Fruit fly (Drosophila melanogaster) whole organism, embryonic: ENCODE data around the gene CG1231.

ENCODE experiments used
- Bgb ChIP-seq: fragments of 200-800 bp; sonication (Bioruptor generic); IDR thresholded peaks from 2 replicates; pipeline ENCODE4 v1.3.6; 2022; ENCODE audit warnings: missing biosample characterization, missing genetic modification characterization; ENCODE audit not compliant: partially characterized antibody
- Bteb2 ChIP-seq: fragments of 200-800 bp; sonication (Bioruptor generic); optimal IDR thresholded peaks from 2 replicates; lab custom pipeline; 2016; ENCODE audit warnings: missing biosample characterization, missing genetic modification characterization
- CG10209 ChIP-seq: fragments of 200-800 bp; sonication (Bioruptor generic); optimal IDR thresholded peaks from 3 replicates; lab custom pipeline; 2017; ENCODE audit warnings: missing biosample characterization, mild to moderate bottlenecking, missing genetic modification characterization, missing genetic modification reagents
- CG13296 ChIP-seq: fragments of 200-800 bp; sonication (Bioruptor generic); optimal IDR thresholded peaks from 3 replicates; lab custom pipeline; 2018; ENCODE audit warnings: missing biosample characterization, mild to moderate bottlenecking, missing genetic modification characterization
- CG15269 ChIP-seq: fragments of 200-800 bp; sonication (Bioruptor generic); optimal IDR thresholded peaks from 2 replicates; lab custom pipeline; 2018; ENCODE audit warnings: missing biosample characterization, mild to moderate bottlenecking, missing genetic modification characterization, moderate library complexity
- CG15514 ChIP-seq: fragments of 200-800 bp; sonication (Bioruptor generic); optimal IDR thresholded peaks from 3 replicates; lab custom pipeline; 2017; ENCODE audit warnings: missing biosample characterization, missing genetic modification characterization, mild to moderate bottlenecking, moderate library complexity, missing genetic modification reagents
- CG2129 ChIP-seq: fragments of 200-800 bp; sonication (Bioruptor generic); IDR thresholded peaks from 2 replicates; pipeline ENCODE4 v1.3.6; 2022; ENCODE audit warnings: missing biosample characterization, missing genetic modification characterization; ENCODE audit not compliant: partially characterized antibody
- CG31365 ChIP-seq: fragments of 200-800 bp; sonication (Bioruptor generic); optimal IDR thresholded peaks from 2 replicates; lab custom pipeline; 2018; ENCODE audit warnings: missing biosample characterization, mild to moderate bottlenecking, missing genetic modification characterization
- CG34422 ChIP-seq: fragments of 200-800 bp; sonication (Bioruptor generic); IDR thresholded peaks from 3 replicates; pipeline ENCODE4 v1.3.6; 2022; ENCODE audit warnings: missing biosample characterization, missing genetic modification characterization
- CG4282 ChIP-seq: fragments of 200-800 bp; sonication (Bioruptor generic); optimal IDR thresholded peaks from 2 replicates; lab custom pipeline; 2016; ENCODE audit warnings: missing biosample characterization, missing genetic modification characterization
- CG7372 ChIP-seq: fragments of 200-800 bp; sonication (Bioruptor generic); IDR thresholded peaks from 2 replicates; pipeline ENCODE4 v1.3.6; 2022; ENCODE audit warnings: missing biosample characterization, missing genetic modification characterization
- CG8924 ChIP-seq: fragments of 200-800 bp; optimal IDR thresholded peaks from 3 replicates; lab custom pipeline; 2019; ENCODE audit warnings: missing biosample characterization, mild to moderate bottlenecking, missing genetic modification characterization, moderate library complexity
- CG9932 ChIP-seq: fragments of 200-800 bp; sonication (Bioruptor generic); IDR thresholded peaks from 2 replicates; pipeline ENCODE4 v1.3.6; 2022; ENCODE audit warnings: missing biosample characterization, missing genetic modification characterization
- CkIIα-i1 ChIP-seq: fragments of 200-800 bp; sonication (Bioruptor generic); IDR thresholded peaks from 2 replicates; pipeline ENCODE4 v1.3.6; 2022; ENCODE audit warnings: missing biosample characterization, missing genetic modification characterization
- Dbx ChIP-seq: fragments of 200-800 bp; sonication (Bioruptor generic); IDR thresholded peaks from 3 replicates; pipeline ENCODE4 v1.3.6; 2022; ENCODE audit warnings: missing biosample characterization, missing genetic modification characterization
- Dip3 ChIP-seq: fragments of 200-800 bp; sonication (Bioruptor generic); optimal IDR thresholded peaks from 3 replicates; lab custom pipeline; 2016; ENCODE audit warnings: missing biosample characterization, missing genetic modification characterization
- E2f1 ChIP-seq: fragments of 200-800 bp; sonication (Bioruptor generic); IDR thresholded peaks from 2 replicates; pipeline ENCODE4 v1.3.6; 2022; ENCODE audit warnings: missing biosample characterization, missing genetic modification characterization
- Elba2 ChIP-seq: fragments of 200-800 bp; sonication (Bioruptor generic); optimal IDR thresholded peaks from 3 replicates; lab custom pipeline; 2016; ENCODE audit warnings: missing biosample characterization, missing genetic modification characterization
- HHEX ChIP-seq: fragments of 200-800 bp; sonication (Bioruptor generic); optimal IDR thresholded peaks from 3 replicates; lab custom pipeline; 2017; ENCODE audit warnings: missing biosample characterization, mild to moderate bottlenecking, missing genetic modification characterization, missing genetic modification reagents
- HLH54F ChIP-seq: fragments of 200-800 bp; sonication (Bioruptor generic); optimal IDR thresholded peaks from 3 replicates; lab custom pipeline; 2016; ENCODE audit warnings: missing biosample characterization, missing genetic modification characterization
- Lpt ChIP-seq: fragments of >200 bp; optimal IDR thresholded peaks from 2 replicates; lab custom pipeline; 2018; ENCODE audit warnings: missing biosample characterization, missing genetic modification characterization
- Mad ChIP-seq: fragments of 200-800 bp; sonication (Bioruptor generic); optimal IDR thresholded peaks from 2 replicates; lab custom pipeline; 2016; ENCODE audit warnings: missing biosample characterization, missing genetic modification characterization
- Max ChIP-seq: fragments of 200-800 bp; sonication (Bioruptor generic); optimal IDR thresholded peaks from 2 replicates; lab custom pipeline; 2016; ENCODE audit warnings: missing biosample characterization, mild to moderate bottlenecking, missing genetic modification characterization
- Meics ChIP-seq: fragments of 200-800 bp; sonication (Bioruptor generic); optimal IDR thresholded peaks from 2 replicates; lab custom pipeline; 2017; ENCODE audit warnings: missing biosample characterization, mild to moderate bottlenecking, missing genetic modification characterization
- Oaz ChIP-seq: fragments of 200-800 bp; sonication (Bioruptor generic); IDR thresholded peaks from 2 replicates; pipeline ENCODE4 v1.3.6; 2022; ENCODE audit warnings: missing biosample characterization, missing genetic modification characterization
- Rx ChIP-seq: fragments of 200-800 bp; sonication (Bioruptor generic); IDR thresholded peaks from 2 replicates; pipeline ENCODE4 v1.3.6; 2022; ENCODE audit warnings: missing biosample characterization, missing genetic modification characterization
- Sry-δ ChIP-seq: fragments of 200-800 bp; sonication (Bioruptor generic); optimal IDR thresholded peaks from 2 replicates; lab custom pipeline; 2016; ENCODE audit warnings: missing biosample characterization, missing genetic modification characterization
- Usf ChIP-seq: fragments of 200-800 bp; sonication (Bioruptor generic); optimal IDR thresholded peaks from 2 replicates; lab custom pipeline; 2017; ENCODE audit warnings: missing genotype, missing biosample characterization, missing genetic modification characterization
- Xbp1 ChIP-seq: fragments of 200-800 bp; sonication (Bioruptor generic); optimal IDR thresholded peaks from 3 replicates; lab custom pipeline; 2016; ENCODE audit warnings: missing biosample characterization, mild to moderate bottlenecking, missing genetic modification characterization
- abd-A ChIP-seq: fragments of 200-800 bp; sonication (Bioruptor generic); optimal IDR thresholded peaks from 3 replicates; lab custom pipeline; 2019; ENCODE audit warnings: missing biosample characterization, mild to moderate bottlenecking, missing genetic modification characterization, moderate library complexity
- ci ChIP-seq: fragments of 200-800 bp; sonication (Bioruptor generic); IDR thresholded peaks from 3 replicates; pipeline ENCODE4 v1.3.6; 2022; ENCODE audit warnings: missing biosample characterization, missing genetic modification characterization
- da ChIP-seq: fragments of 200-800 bp; sonication (Bioruptor generic); optimal IDR thresholded peaks from 2 replicates; lab custom pipeline; 2016; ENCODE audit warnings: missing biosample characterization, missing genetic modification characterization
- danr ChIP-seq: fragments of 200-800 bp; sonication (Bioruptor generic); IDR thresholded peaks from 2 replicates; pipeline ENCODE4 v1.3.6; 2022; ENCODE audit warnings: missing biosample characterization, missing genetic modification characterization
- dmrt11E ChIP-seq: fragments of 200-800 bp; sonication (Bioruptor generic); optimal IDR thresholded peaks from 3 replicates; lab custom pipeline; 2018; ENCODE audit warnings: missing biosample characterization, mild to moderate bottlenecking, missing genetic modification characterization, moderate library complexity
- dysf ChIP-seq: fragments of 200-800 bp; sonication (Bioruptor generic); IDR thresholded peaks from 3 replicates; pipeline ENCODE4 v1.3.6; 2022; ENCODE audit warnings: missing biosample characterization, missing genetic modification characterization
- esg ChIP-seq: fragments of 200-800 bp; sonication (Bioruptor generic); conservative IDR thresholded peaks from 2 replicates; pipeline ENCODE4 v1.3.6; 2022; ENCODE audit warnings: missing biosample characterization, missing genetic modification characterization
- hkb ChIP-seq, 2 experiments: fragments of 200-800 bp in 1 of 2; fragments of >200 bp in 1 of 2; sonication (Bioruptor generic) in 1 of 2; IDR thresholded peaks in 1 of 2; optimal IDR thresholded peaks in 1 of 2; 2 replicates each; pipeline versions ENCODE4 v1.3.6 to Lab custom; 2017 to 2022; ENCODE audit warnings: missing biosample characterization in 1 of 2, missing genetic modification characterization in 1 of 2
- insv ChIP-seq, 2 experiments: fragments of 200-800 bp; sonication (Bioruptor generic); optimal IDR thresholded peaks; 3 replicates each; lab custom pipeline; 2016 to 2018; ENCODE audit warnings: missing biosample characterization in 2 of 2, missing genetic modification characterization in 2 of 2
- onecut ChIP-seq: fragments of 200-800 bp; sonication (Bioruptor generic); IDR thresholded peaks from 2 replicates; pipeline ENCODE4 v1.3.6; 2022; ENCODE audit warnings: missing biosample characterization, missing genetic modification characterization
- otp ChIP-seq: fragments of 200-800 bp; sonication (Bioruptor generic); IDR thresholded peaks from 3 replicates; pipeline ENCODE4, ENCODE4 v1.3.6; 2022; ENCODE audit warnings: missing biosample characterization, missing genetic modification characterization
- pb ChIP-seq: fragments of 200-800 bp; sonication (Bioruptor generic); optimal IDR thresholded peaks from 3 replicates; lab custom pipeline; 2016; ENCODE audit warnings: missing biosample characterization, missing genetic modification characterization
- pzg ChIP-seq: fragments of 200-800 bp; sonication (Bioruptor generic); optimal IDR thresholded peaks from 3 replicates; lab custom pipeline; 2018; ENCODE audit warnings: missing biosample characterization, mild to moderate bottlenecking, missing genetic modification characterization, moderate library complexity
- rib ChIP-seq: fragments of 200-800 bp; sonication (Bioruptor generic); IDR thresholded peaks from 2 replicates; pipeline ENCODE4 v1.3.6; 2022; ENCODE audit warnings: missing biosample characterization, missing genetic modification characterization
- ro ChIP-seq: fragments of 200-800 bp; sonication (Bioruptor generic); IDR thresholded peaks from 2 replicates; pipeline ENCODE4 v1.3.6; 2022; ENCODE audit warnings: missing biosample characterization, missing genetic modification characterization
- sens ChIP-seq: fragments of 200-800 bp; sonication (Bioruptor generic); peaks from one replicate; lab custom pipeline; 2016; ENCODE audit warnings: missing biosample characterization, missing genetic modification characterization
- sna ChIP-seq: fragments of 200-800 bp; sonication (Bioruptor generic); IDR thresholded peaks from 2 replicates; pipeline ENCODE4 v1.3.6; 2022; ENCODE audit warnings: missing biosample characterization, missing genetic modification characterization; ENCODE audit not compliant: partially characterized antibody
- sr ChIP-seq: fragments of 200-800 bp; sonication (Bioruptor generic); IDR thresholded peaks from 3 replicates; pipeline ENCODE4 v1.3.6; 2022; ENCODE audit warnings: missing biosample characterization, missing genetic modification characterization
- tgo ChIP-seq: fragments of 200-800 bp; sonication (Bioruptor generic); IDR thresholded peaks from 3 replicates; pipeline ENCODE4 v1.3.6; 2022; ENCODE audit warnings: missing biosample characterization, missing genetic modification characterization
- tna ChIP-seq: fragments of 200-800 bp; sonication (Bioruptor generic); IDR thresholded peaks from 2 replicates; pipeline ENCODE4 v1.3.6; 2022; ENCODE audit warnings: missing biosample characterization, missing genetic modification characterization; ENCODE audit not compliant: partially characterized antibody

CG1231 gene

DNA sequence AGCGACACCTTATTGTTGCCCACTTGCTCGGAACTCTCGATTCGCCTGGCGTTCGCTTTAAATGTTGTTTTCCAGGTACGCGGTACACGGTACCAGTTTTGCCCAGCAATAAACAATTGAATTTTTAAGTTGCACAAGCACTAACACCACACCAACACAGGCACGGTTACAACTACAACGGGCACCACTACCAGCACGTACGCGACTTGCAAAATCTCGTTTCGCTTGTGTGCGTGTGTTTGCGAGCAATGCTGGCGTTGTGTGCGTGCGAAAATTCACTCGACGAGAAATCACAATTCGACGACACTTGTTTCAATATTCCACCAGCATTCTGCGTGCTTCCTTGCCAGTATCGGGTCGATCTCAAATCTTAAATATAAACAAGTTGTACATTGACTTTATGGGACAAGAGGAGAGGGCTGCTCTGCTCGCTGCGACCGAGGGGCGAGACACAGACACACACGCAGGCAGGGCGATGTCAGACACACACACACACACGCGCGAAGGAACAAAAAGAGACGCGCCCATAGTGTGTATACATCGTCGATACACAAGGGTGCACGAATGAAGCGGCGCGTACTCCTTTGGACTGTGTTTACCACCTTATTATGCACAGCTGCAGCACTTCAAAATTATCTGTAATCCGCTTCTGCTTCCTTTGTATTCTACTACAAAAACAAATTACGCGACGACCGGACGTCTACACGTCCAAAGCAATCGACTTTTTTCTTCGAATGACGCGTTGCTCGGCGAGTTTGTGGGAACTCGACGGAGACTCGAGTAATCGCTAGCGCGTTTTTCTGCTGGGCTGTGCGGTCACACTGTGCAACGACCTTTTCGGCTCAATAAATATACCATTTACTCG, 36.8 kb upstream of the CG1231 start, which contains the start of gene fwd (continued):
- TF ChIP-seq Usf, result no peak
- TF ChIP-seq Meics (GFP tag; lab: Kevin White, UChicago), result peak; percentile 14
- TF ChIP-seq pb (GFP tag; lab: Kevin White, UChicago), result peak; percentile 26
- no peak for TF ChIP-seq tna (GFP tag; lab: Robert Waterston, UW)
- TF ChIP-seq Elba2, result no peak
- peak; percentile 41; the same call in 1 of the 2 replicates for TF ChIP-seq Bgb (GFP tag; lab: Robert Waterston, UW)
- peak; percentile 29 for TF ChIP-seq CG15269
- no peak for TF ChIP-seq esg (GFP tag; lab: Robert Waterston, UW)
- TF ChIP-seq CG2129 (GFP tag; lab: Robert Waterston, UW), result no peak
- no peak for TF ChIP-seq E2f1
- TF ChIP-seq HHEX (GFP tag; lab: Kevin White, UChicago), result peak; percentile 26
- TF ChIP-seq ro (GFP tag; lab: Robert Waterston, UW), result no peak
- TF ChIP-seq Bteb2, result no peak
- TF ChIP-seq onecut (GFP tag; lab: Robert Waterston, UW), result peak; percentile 74
- TF ChIP-seq Dbx (GFP tag; lab: Robert Waterston, UW), result peak; percentile 40; the same call in 1 of the 3 replicates
- TF ChIP-seq dmrt11E (tag; lab: Kevin White, UChicago), result peak; percentile 10
- no peak for TF ChIP-seq Dip3
- TF ChIP-seq CG34422 (GFP tag; lab: Robert Waterston, UW), result peak; percentile 72; the same call in 1 of the 3 replicates
- peak; percentile 14 for TF ChIP-seq CG31365 (tag; lab: Kevin White, UChicago)
- TF ChIP-seq danr (GFP tag; lab: Robert Waterston, UW), result no peak
- TF ChIP-seq CG9932 (GFP tag; lab: Robert Waterston, UW), result peak; percentile 38; the same call in 1 of the 2 replicates
- TF ChIP-seq Max (GFP tag; lab: Kevin White, UChicago), result peak; percentile 44
- no peak for TF ChIP-seq Oaz (GFP tag; lab: Robert Waterston, UW)
- no peak for TF ChIP-seq Mad (GFP tag; lab: Kevin White, UChicago)
- TF ChIP-seq CG15514 (GFP tag; lab: Kevin White, UChicago), result peak; percentile 81
- TF ChIP-seq insv (GFP tag; optimal IDR thresholded peaks at IDR 0.05; lab: Kevin White, UChicago), result peak in 1 of 2 experiments; percentile 37
- TF ChIP-seq CkIIα-i1 (GFP tag; lab: Robert Waterston, UW), result no peak
- TF ChIP-seq CG7372, result no peak
- peak; percentile 18 for TF ChIP-seq CG13296 (GFP tag; lab: Kevin White, UChicago)
- TF ChIP-seq pzg (GFP tag; lab: Kevin White, UChicago), result peak; percentile 96
- TF ChIP-seq dysf (GFP tag; lab: Robert Waterston, UW), result no peak
- TF ChIP-seq abd-A (tag; lab: Kevin White, UChicago), result no peak
- TF ChIP-seq ci (GFP tag; lab: Robert Waterston, UW), result peak; percentile 72; the same call in 1 of the 3 replicates
- TF ChIP-seq hkb (optimal IDR thresholded peaks at IDR 0.05; lab: Kevin White, UChicago), result no peak
- TF ChIP-seq hkb (GFP tag; IDR thresholded peaks at IDR 0.05; lab: Robert Waterston, UW), result no peak
- no peak for TF ChIP-seq tgo (GFP tag; lab: Robert Waterston, UW)
- peak; percentile 31 for TF ChIP-seq Xbp1
- peak; percentile 87 for TF ChIP-seq sens (GFP tag; lab: Kevin White, UChicago)
- peak; percentile 89 for TF ChIP-seq rib (GFP tag; lab: Robert Waterston, UW)
- no peak for TF ChIP-seq Rx (GFP tag; lab: Robert Waterston, UW)
- no peak for TF ChIP-seq Lpt (GFP tag; lab: Kevin White, UChicago)
- TF ChIP-seq sna (GFP tag; lab: Robert Waterston, UW), result peak; percentile 24; the same call in 1 of the 2 replicates
- no peak for TF ChIP-seq da
- peak; percentile 63 for TF ChIP-seq CG4282 (GFP tag; lab: Kevin White, UChicago)
- peak; percentile 76 for TF ChIP-seq CG8924 (tag; lab: Kevin White, UChicago)
- TF ChIP-seq HLH54F, result no peak
- no peak for TF ChIP-seq otp (GFP tag; lab: Robert Waterston, UW)
- TF ChIP-seq CG10209 (GFP tag; lab: Kevin White, UChicago), result no peak
- peak; percentile 53 for TF ChIP-seq Sry-δ
- no peak for TF ChIP-seq sr (GFP tag; lab: Robert Waterston, UW)
